Fruit fly (Drosophila melanogaster) whole organism, adult: Measurements from ENCODE around the gene CG6330.

Source experiments
- CG12768 ChIP-seq: fragments of 200-800 bp; sonication (Bioruptor generic); optimal IDR thresholded peaks from 2 replicates; lab custom pipeline; 2017; ENCODE audit warnings: missing biosample characterization, missing genetic modification characterization, mild to moderate bottlenecking, moderate library complexity, missing genetic modification reagents
- CG5204 ChIP-seq: fragments of 200-800 bp; sonication (Bioruptor generic); optimal IDR thresholded peaks from 2 replicates; lab custom pipeline; 2016; ENCODE audit warnings: missing biosample characterization, missing genetic modification characterization
- kay ChIP-seq: fragments of 200-800 bp; sonication (Bioruptor generic); peaks from one replicate; lab custom pipeline; 2016; ENCODE audit warnings: missing biosample characterization, missing genetic modification characterization, borderline replicate concordance
- tj ChIP-seq: fragments of 200-800 bp; sonication (Bioruptor generic); optimal IDR thresholded peaks from 3 replicates; lab custom pipeline; 2017; ENCODE audit warnings: missing biosample characterization, mild to moderate bottlenecking, missing genetic modification characterization, moderate library complexity

- no peak for TF ChIP-seq kay (GFP tag; lab: Kevin White, UChicago)
- TF ChIP-seq tj (GFP tag; lab: Kevin White, UChicago): peak; percentile 70
- peak; percentile 48 for TF ChIP-seq CG5204 (GFP tag; lab: Kevin White, UChicago)
- TF ChIP-seq CG12768: no peak
These were observed 4.8 kb downstream of the CG6330 start for dm6 chr3R:26953478-26953874.
